Worm (Caenorhabditis elegans) whole organism, L1 larva: ENCODE results near the gene Y39A1A.16.

ENCODE experiments used
- C04F5.9 ChIP-seq: sonication (generic microtip); optimal IDR thresholded peaks from 2 replicates; lab custom pipeline; 2016; ENCODE audit warnings: missing genetic modification characterization, missing compliant biosample characterization
- alr-1 ChIP-seq: fragments of 200-800 bp; sonication (Bioruptor generic); optimal IDR thresholded peaks from 2 replicates; lab custom pipeline; 2018; ENCODE audit warnings: borderline replicate concordance, mild to moderate bottlenecking, missing genetic modification characterization, missing compliant biosample characterization
- ceh-8 ChIP-seq: fragments of 200-800 bp; sonication (Bioruptor generic); optimal IDR thresholded peaks from 2 replicates; lab custom pipeline; 2018; ENCODE audit warnings: mild to moderate bottlenecking, missing genetic modification characterization, moderate library complexity, missing compliant biosample characterization
- ceh-82 ChIP-seq, 3 experiments: fragments of 150-350 bp in 1 of 3; sonication (generic microtip) in 2 of 3; optimal IDR thresholded peaks; 2 replicates each; lab custom pipeline; 2014 to 2017; ENCODE audit warnings: missing biosample characterization in 3 of 3, missing genetic modification characterization in 3 of 3
- ceh-90 ChIP-seq: sonication (generic microtip); optimal IDR thresholded peaks from 2 replicates; lab custom pipeline; 2016; ENCODE audit warnings: missing genetic modification characterization, missing compliant biosample characterization
- ces-1 ChIP-seq: fragments of 150-350 bp; optimal IDR thresholded peaks from 2 replicates; lab custom pipeline; 2014; ENCODE audit warnings: missing biosample characterization, missing genetic modification reagents, missing genetic modification characterization
- dpl-1 ChIP-seq, 3 experiments: fragments of 150-350 bp in 2 of 3; sonication (generic microtip) in 1 of 3; optimal IDR thresholded peaks; 2 replicates each; lab custom pipeline; 2014 to 2017; ENCODE audit warnings: missing biosample characterization in 3 of 3, missing genetic modification characterization in 3 of 3, missing genetic modification reagents in 3 of 3
- dsc-1 ChIP-seq: sonication (generic microtip); optimal IDR thresholded peaks from 2 replicates; lab custom pipeline; 2016; ENCODE audit warnings: mild to moderate bottlenecking, missing genetic modification characterization, missing compliant biosample characterization
- efl-1 ChIP-seq, 4 experiments: fragments of 150-350 bp; optimal IDR thresholded peaks in 3 of 4; peaks in 1 of 4; 1 replicate in 1 of 4; 2 replicates in 3 of 4; lab custom pipeline; 2014; ENCODE audit warnings: missing biosample characterization in 2 of 4, missing genetic modification characterization in 2 of 4, missing genetic modification reagents in 2 of 4
- efl-3 ChIP-seq: fragments of 200-800 bp; sonication (Bioruptor generic); optimal IDR thresholded peaks from 2 replicates; lab custom pipeline; 2018; ENCODE audit warnings: mild to moderate bottlenecking, missing genetic modification characterization, missing compliant biosample characterization
- egl-13 ChIP-seq: sonication (generic microtip); optimal IDR thresholded peaks from 2 replicates; lab custom pipeline; 2016; ENCODE audit warnings: missing genotype, missing genetic modification reagents, missing genetic modification characterization, missing compliant biosample characterization
- egl-27 ChIP-seq, 2 experiments: fragments of 150-350 bp in 1 of 2; sonication (generic microtip); optimal IDR thresholded peaks; 3 replicates each; lab custom pipeline; 2017 to 2018; ENCODE audit warnings: missing biosample characterization in 2 of 2, missing genetic modification characterization in 2 of 2, missing genetic modification reagents in 2 of 2
- ets-5 ChIP-seq: fragments of 200-800 bp; sonication (Bioruptor generic); IDR thresholded peaks from 2 replicates; pipeline ENCODE4 v1.3.6; 2022; ENCODE audit warnings: missing genetic modification characterization, missing compliant biosample characterization
- fkh-10 ChIP-seq: sonication (generic microtip); optimal IDR thresholded peaks from 2 replicates; lab custom pipeline; 2017; ENCODE audit warnings: missing biosample characterization, missing genetic modification reagents, missing genetic modification characterization
- fkh-4 ChIP-seq: sonication (generic microtip); optimal IDR thresholded peaks from 2 replicates; lab custom pipeline; 2016; ENCODE audit warnings: missing compliant biosample characterization, missing genetic modification characterization, borderline replicate concordance
- fkh-8 ChIP-seq: sonication (generic microtip); optimal IDR thresholded peaks from 2 replicates; lab custom pipeline; 2016; ENCODE audit warnings: mild to moderate bottlenecking, missing genetic modification characterization, missing compliant biosample characterization
- hlh-4 ChIP-seq: sonication (generic microtip); optimal IDR thresholded peaks from 2 replicates; lab custom pipeline; 2016; ENCODE audit warnings: mild to moderate bottlenecking, missing genetic modification characterization, missing compliant biosample characterization
- irx-1 ChIP-seq: sonication (generic microtip); optimal IDR thresholded peaks from 2 replicates; lab custom pipeline; 2016; ENCODE audit warnings: missing genetic modification characterization, missing compliant biosample characterization
- isw-1 ChIP-seq: fragments of 200-800 bp; sonication (Bioruptor generic); IDR thresholded peaks from 2 replicates; pipeline ENCODE4 v1.3.6; 2022; ENCODE audit warnings: missing genetic modification characterization, missing compliant biosample characterization
- lin-13 ChIP-seq: fragments of 150-350 bp; optimal IDR thresholded peaks from 2 replicates; lab custom pipeline; 2014; ENCODE audit warnings: missing biosample characterization, missing genetic modification reagents, missing genetic modification characterization
- lin-15B ChIP-seq: fragments of 150-350 bp; sonication (generic microtip); optimal IDR thresholded peaks from 3 replicates; lab custom pipeline; 2014; ENCODE audit warnings: missing biosample characterization, missing genetic modification characterization
- lin-39 ChIP-seq: fragments of 150-350 bp; optimal IDR thresholded peaks from 2 replicates; lab custom pipeline; 2014; ENCODE audit warnings: missing biosample characterization, missing genetic modification reagents, missing genetic modification characterization
- lir-3 ChIP-seq: sonication (generic microtip); optimal IDR thresholded peaks from 2 replicates; lab custom pipeline; 2016; ENCODE audit warnings: mild to moderate bottlenecking, missing genetic modification characterization, moderate library complexity, missing compliant biosample characterization; ENCODE audit not compliant: poor library complexity
- mab-9 ChIP-seq: fragments of 200-800 bp; sonication (Bioruptor generic); IDR thresholded peaks from 2 replicates; pipeline ENCODE4 v1.3.6; 2022; ENCODE audit warnings: missing genetic modification reagents, missing genetic modification characterization, missing compliant biosample characterization
- nhr-11 ChIP-seq: fragments of 150-350 bp; optimal IDR thresholded peaks from 2 replicates; lab custom pipeline; 2014; ENCODE audit warnings: missing biosample characterization, missing genetic modification characterization
- nhr-12 ChIP-seq: sonication (generic microtip); optimal IDR thresholded peaks from 2 replicates; lab custom pipeline; 2017; ENCODE audit warnings: missing biosample characterization, missing genetic modification characterization
- nhr-20 ChIP-seq: sonication (generic microtip); optimal IDR thresholded peaks from 2 replicates; lab custom pipeline; 2016; ENCODE audit warnings: mild to moderate bottlenecking, missing genetic modification characterization, missing compliant biosample characterization
- nhr-237 ChIP-seq: fragments of 150-350 bp; optimal IDR thresholded peaks from 2 replicates; lab custom pipeline; 2014; ENCODE audit warnings: missing biosample characterization, missing genetic modification characterization
- nhr-47 ChIP-seq: sonication (generic microtip); optimal IDR thresholded peaks from 2 replicates; lab custom pipeline; 2016; ENCODE audit warnings: mild to moderate bottlenecking, missing genetic modification characterization, moderate library complexity, missing compliant biosample characterization
- nhr-76 ChIP-seq: sonication (generic microtip); optimal IDR thresholded peaks from 2 replicates; lab custom pipeline; 2017; ENCODE audit warnings: missing biosample characterization, missing genetic modification characterization
- nhr-77 ChIP-seq: fragments of 150-350 bp; optimal IDR thresholded peaks from 2 replicates; lab custom pipeline; 2014; ENCODE audit warnings: missing biosample characterization, missing genetic modification characterization
- nhr-85 ChIP-seq: sonication (generic microtip); peaks from one replicate; lab custom pipeline; 2016; ENCODE audit warnings: missing genetic modification characterization, inconsistent platforms, missing compliant biosample characterization
- pag-3 ChIP-seq: sonication (generic microtip); optimal IDR thresholded peaks from 2 replicates; lab custom pipeline; 2017; ENCODE audit warnings: missing genetic modification characterization, mild to moderate bottlenecking, missing compliant biosample characterization, antibody characterized with exemption, borderline replicate concordance; ENCODE audit not compliant: insufficient read depth
- pax-3 ChIP-seq: fragments of 200-800 bp; sonication (Bioruptor generic); optimal IDR thresholded peaks from 2 replicates; lab custom pipeline; 2018; ENCODE audit warnings: mild to moderate bottlenecking, missing genetic modification characterization, moderate library complexity, missing compliant biosample characterization
- rnt-1 ChIP-seq: sonication (generic microtip); optimal IDR thresholded peaks from 2 replicates; lab custom pipeline; 2016; ENCODE audit warnings: mild to moderate bottlenecking, missing genetic modification characterization, moderate library complexity, missing compliant biosample characterization
- sptf-1 ChIP-seq: fragments of 150-350 bp; optimal IDR thresholded peaks from 2 replicates; lab custom pipeline; 2014; ENCODE audit warnings: missing biosample characterization, missing genetic modification characterization
- swsn-7 ChIP-seq: sonication (generic microtip); optimal IDR thresholded peaks from 2 replicates; lab custom pipeline; 2016; ENCODE audit warnings: missing genetic modification characterization, missing compliant biosample characterization
- tbx-2 ChIP-seq: sonication (generic microtip); optimal IDR thresholded peaks from 2 replicates; lab custom pipeline; 2016; ENCODE audit warnings: missing genetic modification characterization, missing compliant biosample characterization
- unc-130 ChIP-seq: fragments of 150-350 bp; optimal IDR thresholded peaks from 2 replicates; lab custom pipeline; 2017; ENCODE audit warnings: missing biosample characterization, missing genetic modification characterization, inconsistent platforms
- vab-15 ChIP-seq: sonication (generic microtip); optimal IDR thresholded peaks from 2 replicates; lab custom pipeline; 2017; ENCODE audit warnings: missing genotype, mild to moderate bottlenecking, missing genetic modification characterization, missing compliant biosample characterization
- xbp-1 ChIP-seq: sonication (generic microtip); optimal IDR thresholded peaks from 2 replicates; lab custom pipeline; 2016; ENCODE audit warnings: missing genetic modification characterization, missing compliant biosample characterization
- ztf-11 ChIP-seq, 2 experiments: sonication (generic microtip); optimal IDR thresholded peaks; 2 replicates each; lab custom pipeline; 2016 to 2017; ENCODE audit warnings: missing genetic modification characterization in 2 of 2, missing biosample characterization in 1 of 2, missing compliant biosample characterization in 1 of 2
- ztf-4 ChIP-seq: fragments of 150-350 bp; optimal IDR thresholded peaks from 2 replicates; lab custom pipeline; 2014; ENCODE audit warnings: missing biosample characterization, missing genetic modification characterization

Y39A1A.16 gene

DNA sequence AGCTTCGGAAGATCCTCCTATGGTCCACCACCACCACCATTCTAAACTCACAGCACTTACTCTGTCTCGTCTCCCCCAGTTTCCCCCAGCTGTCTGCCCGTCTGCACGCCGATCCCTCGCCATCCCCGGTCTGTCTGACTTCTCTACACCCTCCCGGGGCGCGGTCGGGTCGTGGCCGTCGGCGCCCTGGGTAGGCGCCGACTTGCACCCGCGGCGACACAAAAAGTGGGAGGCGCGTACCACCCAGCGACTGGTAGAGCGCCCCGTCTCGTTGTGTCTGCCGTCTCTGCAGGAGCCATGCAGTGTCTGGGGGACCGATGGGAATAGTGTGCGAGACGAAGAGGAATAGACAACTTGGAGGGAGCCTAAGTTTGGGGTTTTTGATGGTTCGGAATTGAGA is 45.0 kb upstream of the Y39A1A.16 start (continued):
- TF ChIP-seq ces-1 (GFP tag; lab: Kevin White, UChicago) (no peak), hlh-4 (peak; percentile 49), nhr-12 (no peak), unc-130 (tag; lab: Kevin White, UChicago) (no peak), lir-3 (no peak), lin-13 (GFP tag; lab: Kevin White, UChicago) (peak; percentile 87), ceh-90 (tag; lab: Kevin White, UChicago) (no peak), efl-3 (GFP tag; lab: Kevin White, UChicago) (no peak), C04F5.9 (tag; lab: Kevin White, UChicago) (peak; percentile 54), mab-9 (GFP tag; lab: Robert Waterston, UW) (peak; percentile 74), egl-13 (peak; percentile 89), egl-27 (tag; optimal IDR thresholded peaks at IDR 0.05; lab: Kevin White, UChicago) (peak; percentile 60 to 75), ztf-4 (tag; lab: Kevin White, UChicago) (peak; percentile 86), ets-5 (GFP tag; lab: Robert Waterston, UW) (no peak), vab-15 (no peak), pag-3 (tag; lab: Kevin White, UChicago) (no peak), nhr-77 (tag; lab: Kevin White, UChicago) (peak; percentile 74), rnt-1 (tag; lab: Kevin White, UChicago) (peak; percentile 88), fkh-10 (GFP tag; lab: Kevin White, UChicago) (peak; percentile 75), isw-1 (GFP tag; lab: Robert Waterston, UW) (peak; percentile 68), nhr-237 (tag; lab: Kevin White, UChicago) (peak; percentile 7), nhr-76 (tag; lab: Kevin White, UChicago) (no peak), efl-1 (optimal IDR thresholded peaks at IDR 0.05; lab: Kevin White, UChicago) (peak; percentile 75 to 82), efl-1 (GFP tag; optimal IDR thresholded peaks at IDR 0.05 in 1 of 2; lab: Kevin White, UChicago) (peak in 1 of 2 experiments; percentile 61), dpl-1 (GFP tag; optimal IDR thresholded peaks at IDR 0.05; lab: Kevin White, UChicago) (peak; percentile 51 to 70 (median 58)), nhr-20 (peak; percentile 87), nhr-85 (tag; lab: Kevin White, UChicago) (peak; percentile 96), sptf-1 (tag; lab: Kevin White, UChicago) (no peak), fkh-4 (tag; lab: Kevin White, UChicago) (no peak), irx-1 (peak; percentile 72), ztf-11 (tag; optimal IDR thresholded peaks at IDR 0.05; lab: Kevin White, UChicago) (peak in 1 of 2 experiments; percentile 82), alr-1 (tag; lab: Kevin White, UChicago) (no peak), dsc-1 (tag; lab: Kevin White, UChicago) (peak; percentile 79), ceh-8 (peak; percentile 98), swsn-7 (tag; lab: Kevin White, UChicago) (peak; percentile 92), ceh-82 (tag; optimal IDR thresholded peaks at IDR 0.05; lab: Kevin White, UChicago) (peak; percentile 64 to 97 (median 89))
- TF ChIP-seq, all 84 proteins: peak for 59

DNA sequence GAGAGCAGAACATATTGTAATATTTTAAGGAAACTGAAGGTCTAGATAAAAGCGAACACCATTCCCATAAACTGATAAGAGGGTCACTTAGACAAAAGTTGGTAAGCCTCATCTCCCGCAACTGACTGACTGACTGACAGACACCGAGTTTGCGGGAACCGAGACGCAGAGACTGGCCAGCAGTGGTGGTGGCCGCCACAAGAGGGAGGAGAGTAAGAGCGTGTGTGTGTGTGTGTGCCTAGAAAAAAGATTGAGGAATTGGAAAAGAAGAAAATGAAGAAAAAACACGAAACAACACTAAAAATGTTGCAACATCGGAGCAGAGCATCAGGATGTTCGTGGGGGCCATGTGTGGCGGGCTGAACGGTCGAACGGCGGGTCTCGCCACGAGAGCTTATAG is 44.5 kb upstream of the Y39A1A.16 start:
- TF ChIP-seq lin-15B (no peak), ceh-82 (tag; optimal IDR thresholded peaks at IDR 0.05; lab: Kevin White, UChicago) (peak in 1 of 3 experiments; percentile 2), efl-1 (optimal IDR thresholded peaks at IDR 0.05; lab: Kevin White, UChicago) (no peak), efl-1 (GFP tag; optimal IDR thresholded peaks at IDR 0.05 in 1 of 2; lab: Kevin White, UChicago) (peak in 1 of 2 experiments; percentile 53), rnt-1 (tag; lab: Kevin White, UChicago) (peak; percentile 51), pax-3 (tag; lab: Kevin White, UChicago) (no peak), nhr-11 (no peak), tbx-2 (no peak), fkh-8 (no peak), pag-3 (tag; lab: Kevin White, UChicago) (no peak), xbp-1 (no peak), nhr-47 (tag; lab: Kevin White, UChicago) (no peak), lin-39 (tag; lab: Kevin White, UChicago) (no peak), lin-13 (GFP tag; lab: Kevin White, UChicago) (no peak), mab-9 (GFP tag; lab: Robert Waterston, UW) (no peak)
